Comparison of ENCODE assay signal across 1 fruit fly cellular context in the genomic region with DNA sequence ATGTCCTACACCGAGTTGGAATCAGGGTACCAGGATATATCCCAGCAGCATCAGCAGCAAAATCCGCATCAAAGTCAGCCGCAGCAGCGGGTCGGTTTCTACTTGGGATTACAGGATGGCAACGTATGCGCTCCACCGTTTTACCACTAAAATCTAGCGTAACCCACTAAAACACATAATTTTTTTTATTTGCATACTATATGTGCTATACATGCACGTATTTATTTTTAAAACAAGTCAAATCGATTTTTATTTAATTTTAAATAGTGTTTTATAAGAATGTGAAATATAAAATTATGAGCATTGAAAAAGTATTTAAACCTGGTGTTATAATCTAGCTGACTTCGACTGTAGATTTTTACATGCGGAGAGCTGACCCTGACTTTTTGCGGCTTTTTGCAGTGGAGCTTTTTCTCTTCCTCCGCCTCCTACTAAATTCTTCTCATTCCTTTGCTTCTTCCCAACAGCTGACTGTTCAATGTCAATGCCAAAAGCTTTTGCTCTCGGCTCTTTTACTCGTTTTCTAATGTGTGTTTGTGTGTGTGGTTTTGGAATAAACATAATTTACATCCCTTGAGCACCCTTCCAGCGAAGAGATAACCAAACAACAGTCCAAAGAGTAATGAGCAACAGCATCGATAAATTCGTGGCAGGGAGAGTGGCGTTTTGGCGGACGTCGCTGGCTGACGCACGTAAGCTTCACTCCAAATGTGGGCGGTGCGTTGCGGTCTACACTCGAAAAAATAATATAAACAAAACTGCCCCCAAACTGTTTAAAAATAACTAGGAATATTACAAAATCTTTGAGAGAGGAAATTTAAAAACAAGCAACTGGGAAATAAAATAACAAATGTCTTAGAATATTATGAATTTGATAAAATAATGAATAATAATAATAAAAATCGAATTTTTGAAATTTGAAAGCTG.
TF ChIP-seq lines count a peak whose summit lies in the region.

No protein-coding gene starts in this region.

TF ChIP-seq in whole organism, embryonic, 481 proteins besides CTCF, POLR2A, EP300 and RAD21 (continued from another document and continues in another):
- peak; percentile 18 for TF ChIP-seq CG12391 (tag; optimal IDR thresholded peaks at IDR 0.05; lab: Kevin White, UChicago)
- no peak for TF ChIP-seq jigr1 (GFP tag; IDR thresholded peaks at IDR 0.05; lab: Robert Waterston, UW)
- TF ChIP-seq abd-A (tag; optimal IDR thresholded peaks at IDR 0.05; lab: Kevin White, UChicago), result peak; percentile 87
- TF ChIP-seq CG10366 (GFP tag; IDR thresholded peaks at IDR 0.05; lab: Robert Waterston, UW), result peak; percentile 44
- peak; percentile 57; the same call in 1 of the 2 replicates for TF ChIP-seq CG32772 (GFP tag; IDR thresholded peaks at IDR 0.05; lab: Robert Waterston, UW)
- TF ChIP-seq CG10543 (GFP tag; optimal IDR thresholded peaks at IDR 0.05; lab: Kevin White, UChicago), result peak; percentile 19
- no peak for TF ChIP-seq Lhr (GFP tag; optimal IDR thresholded peaks at IDR 0.05; lab: Kevin White, UChicago)
- no peak for TF ChIP-seq Optix (GFP tag; IDR thresholded peaks at IDR 0.05; lab: Robert Waterston, UW)
- peak; percentile 30 for TF ChIP-seq Fer3 (tag; optimal IDR thresholded peaks at IDR 0.05; lab: Kevin White, UChicago)
- TF ChIP-seq shn (GFP tag; optimal IDR thresholded peaks at IDR 0.05; lab: Kevin White, UChicago), result no peak
- no peak for TF ChIP-seq CG8089 (GFP tag; optimal IDR thresholded peaks at IDR 0.05; lab: Kevin White, UChicago)
- TF ChIP-seq peb (GFP tag; IDR thresholded peaks at IDR 0.05; lab: Robert Waterston, UW), result no peak
- TF ChIP-seq Hr78 (GFP tag; optimal IDR thresholded peaks at IDR 0.05; lab: Kevin White, UChicago), result no peak
- TF ChIP-seq Bgb (GFP tag; IDR thresholded peaks at IDR 0.05; lab: Robert Waterston, UW; ENCODE audit: partially characterized antibody), result no peak
- 0 out of 2 replicates have a peak, but pooled peaks have one; percentile 32 for TF ChIP-seq chm (GFP tag; IDR thresholded peaks at IDR 0.05; lab: Robert Waterston, UW)
- TF ChIP-seq schlank (tag; optimal IDR thresholded peaks at IDR 0.05; lab: Kevin White, UChicago), result no peak
- no peak for TF ChIP-seq grn (GFP tag; optimal IDR thresholded peaks at IDR 0.05; lab: Kevin White, UChicago)
- TF ChIP-seq dmrt99B (tag; optimal IDR thresholded peaks at IDR 0.05; lab: Kevin White, UChicago), result peak; percentile 64
- TF ChIP-seq CG11093 (GFP tag; IDR thresholded peaks at IDR 0.05; lab: Robert Waterston, UW), result 0 out of 3 replicates have a peak, but pooled peaks have one; percentile 33
- TF ChIP-seq en (GFP tag; optimal IDR thresholded peaks at IDR 0.05; lab: Kevin White, UChicago), result no peak
- TF ChIP-seq CG12071 (GFP tag; optimal IDR thresholded peaks at IDR 0.05; lab: Kevin White, UChicago), result peak; percentile 11
- TF ChIP-seq exex (tag; optimal IDR thresholded peaks at IDR 0.05; lab: Kevin White, UChicago), result peak; percentile 60
- TF ChIP-seq Pdp1 (GFP tag; optimal IDR thresholded peaks at IDR 0.05; lab: Kevin White, UChicago), result no peak
- peak; percentile 34 for TF ChIP-seq CG18619 (GFP tag; optimal IDR thresholded peaks at IDR 0.05; lab: Kevin White, UChicago)
- 0 out of 2 replicates have a peak, but pooled peaks have one; percentile 8 for TF ChIP-seq Taf1 (GFP tag; IDR thresholded peaks at IDR 0.05; lab: Robert Waterston, UW)
- TF ChIP-seq Hsf (GFP tag; optimal IDR thresholded peaks at IDR 0.05; lab: Kevin White, UChicago), result no peak
- no peak for TF ChIP-seq CG8281 (tag; optimal IDR thresholded peaks at IDR 0.05; lab: Kevin White, UChicago)
- TF ChIP-seq pb (GFP tag; optimal IDR thresholded peaks at IDR 0.05; lab: Kevin White, UChicago), result no peak
- TF ChIP-seq pfk (GFP tag; optimal IDR thresholded peaks at IDR 0.05; lab: Kevin White, UChicago), result no peak
- peak; percentile 1 for TF ChIP-seq Myb (GFP tag; optimal IDR thresholded peaks at IDR 0.05; lab: Kevin White, UChicago)
- TF ChIP-seq CG13624 (GFP tag; optimal IDR thresholded peaks at IDR 0.05; lab: Kevin White, UChicago), result no peak
- no peak for TF ChIP-seq repo (GFP tag; optimal IDR thresholded peaks at IDR 0.05; lab: Kevin White, UChicago)
- TF ChIP-seq cato (GFP tag; optimal IDR thresholded peaks at IDR 0.05; lab: Kevin White, UChicago; ENCODE audit: borderline replicate concordance), result no peak
- no peak for TF ChIP-seq zf30C (GFP tag; optimal IDR thresholded peaks at IDR 0.05; lab: Kevin White, UChicago)
- no peak for TF ChIP-seq inv (GFP tag; IDR thresholded peaks at IDR 0.05; lab: Robert Waterston, UW; ENCODE audit: partially characterized antibody)
- peak; percentile 61 for TF ChIP-seq CG34376 (GFP tag; optimal IDR thresholded peaks at IDR 0.05; lab: Kevin White, UChicago)
- no peak for TF ChIP-seq prd (optimal IDR thresholded peaks at IDR 0.05; lab: Kevin White, UChicago)
- peak; percentile 63 for TF ChIP-seq prd (GFP tag; IDR thresholded peaks at IDR 0.05; lab: Robert Waterston, UW)
- no peak for TF ChIP-seq Dll (GFP tag; IDR thresholded peaks at IDR 0.05; lab: Robert Waterston, UW; ENCODE audit: partially characterized antibody)
- no peak for TF ChIP-seq CG34224 (GFP tag; IDR thresholded peaks at IDR 0.05; lab: Robert Waterston, UW; ENCODE audit: partially characterized antibody)
- TF ChIP-seq CG8765 (GFP tag; IDR thresholded peaks at IDR 0.05; lab: Robert Waterston, UW), result no peak
- no peak for TF ChIP-seq so (GFP tag; IDR thresholded peaks at IDR 0.05; lab: Robert Waterston, UW)
- TF ChIP-seq slou (GFP tag; optimal IDR thresholded peaks at IDR 0.05; lab: Kevin White, UChicago), result no peak
- TF ChIP-seq dm (GFP tag; optimal IDR thresholded peaks at IDR 0.05; lab: Kevin White, UChicago), result no peak
- TF ChIP-seq NFAT (GFP tag; IDR thresholded peaks at IDR 0.05; lab: Robert Waterston, UW), result 0 out of 2 replicates have a peak, but pooled peaks have one; percentile 28
- TF ChIP-seq ab (GFP tag; optimal IDR thresholded peaks at IDR 0.05; lab: Kevin White, UChicago), result no peak
- no peak for TF ChIP-seq oc (tag; optimal IDR thresholded peaks at IDR 0.05; lab: Kevin White, UChicago)
- TF ChIP-seq CG10979 (tag; optimal IDR thresholded peaks at IDR 0.05; lab: Kevin White, UChicago), result peak; percentile 49
- TF ChIP-seq CG6175 (GFP tag; IDR thresholded peaks at IDR 0.05; lab: Robert Waterston, UW), result peak; percentile 63; the same call in 2 of the 3 replicates
- TF ChIP-seq H15 (GFP tag; IDR thresholded peaks at IDR 0.05; lab: Robert Waterston, UW), result no peak
- TF ChIP-seq Sox100B (GFP tag; optimal IDR thresholded peaks at IDR 0.05; lab: Kevin White, UChicago), result peak; percentile 21
- TF ChIP-seq CG14667 (GFP tag; IDR thresholded peaks at IDR 0.05; lab: Robert Waterston, UW), result no peak
- no peak for TF ChIP-seq salm (tag; optimal IDR thresholded peaks at IDR 0.05; lab: Kevin White, UChicago)
- TF ChIP-seq jumu (GFP tag; optimal IDR thresholded peaks at IDR 0.05; lab: Kevin White, UChicago), result no peak
- TF ChIP-seq CG2202 (tag; optimal IDR thresholded peaks at IDR 0.05; lab: Kevin White, UChicago), result no peak
- TF ChIP-seq Elba2 (GFP tag; optimal IDR thresholded peaks at IDR 0.05; lab: Kevin White, UChicago), result no peak
- TF ChIP-seq trh (GFP tag; optimal IDR thresholded peaks at IDR 0.05; lab: Kevin White, UChicago), result no peak
- TF ChIP-seq nmo (GFP tag; optimal IDR thresholded peaks at IDR 0.05; lab: Kevin White, UChicago), result peak; percentile 31
- TF ChIP-seq sr (GFP tag; IDR thresholded peaks at IDR 0.05; lab: Robert Waterston, UW), result 0 out of 3 replicates have a peak, but pooled peaks have one; percentile 58
- TF ChIP-seq CG15514 (GFP tag; optimal IDR thresholded peaks at IDR 0.05; lab: Kevin White, UChicago), result peak; percentile 6
- TF ChIP-seq al (GFP tag; IDR thresholded peaks at IDR 0.05; lab: Robert Waterston, UW), result peak; percentile 29; the same call in 1 of the 2 replicates
- TF ChIP-seq CG33213 (GFP tag; optimal IDR thresholded peaks at IDR 0.05; lab: Kevin White, UChicago), result no peak
- peak; percentile 24; the same call in 1 of the 2 replicates for TF ChIP-seq Poxn (GFP tag; IDR thresholded peaks at IDR 0.05; lab: Robert Waterston, UW)
- TF ChIP-seq CG7271 (tag; optimal IDR thresholded peaks at IDR 0.05; lab: Kevin White, UChicago), result no peak
- TF ChIP-seq br (optimal IDR thresholded peaks at IDR 0.05; lab: Kevin White, UChicago), result no peak
- TF ChIP-seq HmgD (GFP tag; optimal IDR thresholded peaks at IDR 0.05; lab: Kevin White, UChicago), result no peak
- no peak for TF ChIP-seq CG12155 (GFP tag; optimal IDR thresholded peaks at IDR 0.05; lab: Kevin White, UChicago)
- TF ChIP-seq CG14860 (GFP tag; IDR thresholded peaks at IDR 0.05; lab: Robert Waterston, UW; ENCODE audit: partially characterized antibody), result no peak
- peak; percentile 58 for TF ChIP-seq E2f1 (GFP tag; IDR thresholded peaks at IDR 0.05; lab: Robert Waterston, UW)
- peak; percentile 24 for TF ChIP-seq CG4424 (GFP tag; optimal IDR thresholded peaks at IDR 0.05; lab: Kevin White, UChicago)
- TF ChIP-seq ro (GFP tag; IDR thresholded peaks at IDR 0.05; lab: Robert Waterston, UW), result no peak
- TF ChIP-seq HLH4C (GFP tag; IDR thresholded peaks at IDR 0.05; lab: Robert Waterston, UW; ENCODE audit: partially characterized antibody), result no peak
- no peak for TF ChIP-seq CG17186 (GFP tag; optimal IDR thresholded peaks at IDR 0.05; lab: Kevin White, UChicago)
- no peak for TF ChIP-seq ewg (GFP tag; optimal IDR thresholded peaks at IDR 0.05; lab: Kevin White, UChicago)
- TF ChIP-seq YL-1 (GFP tag; optimal IDR thresholded peaks at IDR 0.05; lab: Kevin White, UChicago), result no peak
- TF ChIP-seq CG12236 (GFP tag; optimal IDR thresholded peaks at IDR 0.05; lab: Kevin White, UChicago), result no peak
- no peak for TF ChIP-seq CG8359 (GFP tag; optimal IDR thresholded peaks at IDR 0.05; lab: Kevin White, UChicago; ENCODE audit: borderline replicate concordance)
- TF ChIP-seq gce (GFP tag; IDR thresholded peaks at IDR 0.05; lab: Robert Waterston, UW), result 0 out of 3 replicates have a peak, but pooled peaks have one; percentile 20
- TF ChIP-seq GATAe (GFP tag; conservative IDR thresholded peaks at IDR 0.05; lab: Robert Waterston, UW), result no peak
- 0 out of 2 replicates have a peak, but pooled peaks have one; percentile 22 for TF ChIP-seq CG4730 (GFP tag; IDR thresholded peaks at IDR 0.05; lab: Robert Waterston, UW)
- TF ChIP-seq CG12104 (GFP tag; optimal IDR thresholded peaks at IDR 0.05; lab: Kevin White, UChicago), result peak; percentile 6
- peak; percentile 52 for TF ChIP-seq CG15269 (tag; optimal IDR thresholded peaks at IDR 0.05; lab: Kevin White, UChicago)
- TF ChIP-seq CG10267 (tag; optimal IDR thresholded peaks at IDR 0.05; lab: Kevin White, UChicago), result no peak
- TF ChIP-seq CG6254 (GFP tag; optimal IDR thresholded peaks at IDR 0.05; lab: Kevin White, UChicago), result no peak
- TF ChIP-seq twi (tag; optimal IDR thresholded peaks at IDR 0.05; lab: Kevin White, UChicago), result no peak
- TF ChIP-seq run (tag; optimal IDR thresholded peaks at IDR 0.05; lab: Kevin White, UChicago), result no peak
- peak; percentile 27 for TF ChIP-seq HHEX (GFP tag; optimal IDR thresholded peaks at IDR 0.05; lab: Kevin White, UChicago)
- TF ChIP-seq NfI (GFP tag; optimal IDR thresholded peaks at IDR 0.05; lab: Kevin White, UChicago), result peak; percentile 17
- peak; percentile 61 for TF ChIP-seq CG2678 (tag; optimal IDR thresholded peaks at IDR 0.05; lab: Kevin White, UChicago)
- no peak for TF ChIP-seq lbe (GFP tag; optimal IDR thresholded peaks at IDR 0.05; lab: Kevin White, UChicago)
- TF ChIP-seq CG1602 (GFP tag; optimal IDR thresholded peaks at IDR 0.05; lab: Kevin White, UChicago), result no peak
- TF ChIP-seq Asciz (GFP tag; optimal IDR thresholded peaks at IDR 0.05; lab: Kevin White, UChicago), result peak; percentile 21
- TF ChIP-seq tup (GFP tag; optimal IDR thresholded peaks at IDR 0.05; lab: Kevin White, UChicago), result no peak
- no peak for TF ChIP-seq CG18476 (GFP tag; optimal IDR thresholded peaks at IDR 0.05; lab: Kevin White, UChicago)
- TF ChIP-seq Hey (tag; optimal IDR thresholded peaks at IDR 0.05; lab: Kevin White, UChicago), result no peak
- TF ChIP-seq CG16815 (GFP tag; optimal IDR thresholded peaks at IDR 0.05; lab: Kevin White, UChicago), result no peak
- TF ChIP-seq CG2712 (tag; optimal IDR thresholded peaks at IDR 0.05; lab: Kevin White, UChicago), result peak; percentile 46
- TF ChIP-seq CG5180 (GFP tag; optimal IDR thresholded peaks at IDR 0.05; lab: Kevin White, UChicago), result no peak
- no peak for TF ChIP-seq CG12219 (GFP tag; optimal IDR thresholded peaks at IDR 0.05; lab: Kevin White, UChicago)
- no peak for TF ChIP-seq Camta (GFP tag; optimal IDR thresholded peaks at IDR 0.05; lab: Kevin White, UChicago)
- TF ChIP-seq ash1 (GFP tag; optimal IDR thresholded peaks at IDR 0.05; lab: Kevin White, UChicago), result no peak
- TF ChIP-seq Oli (tag; optimal IDR thresholded peaks at IDR 0.05; lab: Kevin White, UChicago), result peak; percentile 51
- no peak for TF ChIP-seq slp2 (GFP tag; optimal IDR thresholded peaks at IDR 0.05; lab: Kevin White, UChicago)
- TF ChIP-seq TFAM (GFP tag; optimal IDR thresholded peaks at IDR 0.05; lab: Kevin White, UChicago), result no peak
- TF ChIP-seq CG10321 (GFP tag; IDR thresholded peaks at IDR 0.05; lab: Robert Waterston, UW), result no peak
- no peak for TF ChIP-seq CG17568 (GFP tag; optimal IDR thresholded peaks at IDR 0.05; lab: Kevin White, UChicago)
- TF ChIP-seq ken (GFP tag; IDR thresholded peaks at IDR 0.05; lab: Robert Waterston, UW), result no peak
- no peak for TF ChIP-seq CG12942 (GFP tag; optimal IDR thresholded peaks at IDR 0.05; lab: Kevin White, UChicago)
- no peak for TF ChIP-seq vfl (GFP tag; optimal IDR thresholded peaks at IDR 0.05; lab: Kevin White, UChicago)
- TF ChIP-seq z (GFP tag; IDR thresholded peaks at IDR 0.05; lab: Robert Waterston, UW), result no peak
- peak; percentile 22 for TF ChIP-seq Max (GFP tag; optimal IDR thresholded peaks at IDR 0.05; lab: Kevin White, UChicago)
- TF ChIP-seq bowl (GFP tag; IDR thresholded peaks at IDR 0.05; lab: Robert Waterston, UW), result no peak
- TF ChIP-seq CG1647 (GFP tag; optimal IDR thresholded peaks at IDR 0.05; lab: Kevin White, UChicago), result no peak
- TF ChIP-seq sd (tag; optimal IDR thresholded peaks at IDR 0.05; lab: Kevin White, UChicago), result peak; percentile 98
- peak; percentile 56 for TF ChIP-seq CG3847 (GFP tag; IDR thresholded peaks at IDR 0.05; lab: Robert Waterston, UW)
- TF ChIP-seq CG12659 (GFP tag; optimal IDR thresholded peaks at IDR 0.05; lab: Kevin White, UChicago), result peak; percentile 42
- no peak for TF ChIP-seq luna (GFP tag; optimal IDR thresholded peaks at IDR 0.05; lab: Kevin White, UChicago)
- TF ChIP-seq Hr3 (GFP tag; optimal IDR thresholded peaks at IDR 0.05; lab: Kevin White, UChicago), result no peak
- TF ChIP-seq Ets65A (GFP tag; lab: Kevin White, UChicago), result peak; percentile 55
- no peak for TF ChIP-seq Sry-δ (GFP tag; optimal IDR thresholded peaks at IDR 0.05; lab: Kevin White, UChicago)
- peak; percentile 41; the same call in 1 of the 2 replicates for TF ChIP-seq ttk (GFP tag; IDR thresholded peaks at IDR 0.05; lab: Robert Waterston, UW)
- TF ChIP-seq grau (tag; optimal IDR thresholded peaks at IDR 0.05; lab: Kevin White, UChicago), result peak; percentile 44
